Fruit fly (Drosophila melanogaster) whole organism, wandering third instar larva: ENCODE results near the gene CG14115.

Source experiments
- Dfd ChIP-seq: fragments of >200 bp; optimal IDR thresholded peaks from 2 replicates; lab custom pipeline; 2017; ENCODE audit warnings: missing biosample characterization, missing genetic modification characterization
- Mio ChIP-seq: sonication (Bioruptor generic); optimal IDR thresholded peaks from 2 replicates; lab custom pipeline; 2016; ENCODE audit warnings: missing biosample characterization, missing genetic modification characterization
- Myc ChIP-seq: fragments of >200 bp; optimal IDR thresholded peaks from 2 replicates; lab custom pipeline; 2017
- OdsH ChIP-seq: fragments of 200-800 bp; sonication (Bioruptor generic); optimal IDR thresholded peaks from 2 replicates; lab custom pipeline; 2016; ENCODE audit warnings: missing biosample characterization, mild to moderate bottlenecking, missing genetic modification characterization
- Sp1 ChIP-seq: fragments of 200-800 bp; sonication (Bioruptor generic); optimal IDR thresholded peaks from 3 replicates; lab custom pipeline; 2019; ENCODE audit warnings: missing biosample characterization, mild to moderate bottlenecking, missing genetic modification characterization, moderate library complexity
- pan ChIP-seq: fragments of >200 bp; optimal IDR thresholded peaks from 2 replicates; lab custom pipeline; 2017
- psq ChIP-seq: fragments of 200-800 bp; sonication (Bioruptor generic); optimal IDR thresholded peaks from 3 replicates; lab custom pipeline; 2017; ENCODE audit warnings: missing biosample characterization, mild to moderate bottlenecking, missing genetic modification characterization, moderate library complexity
- sv ChIP-seq: fragments of 200-800 bp; sonication (Bioruptor generic); optimal IDR thresholded peaks from 3 replicates; lab custom pipeline; 2016; ENCODE audit warnings: missing biosample characterization, missing genetic modification characterization

DNA sequence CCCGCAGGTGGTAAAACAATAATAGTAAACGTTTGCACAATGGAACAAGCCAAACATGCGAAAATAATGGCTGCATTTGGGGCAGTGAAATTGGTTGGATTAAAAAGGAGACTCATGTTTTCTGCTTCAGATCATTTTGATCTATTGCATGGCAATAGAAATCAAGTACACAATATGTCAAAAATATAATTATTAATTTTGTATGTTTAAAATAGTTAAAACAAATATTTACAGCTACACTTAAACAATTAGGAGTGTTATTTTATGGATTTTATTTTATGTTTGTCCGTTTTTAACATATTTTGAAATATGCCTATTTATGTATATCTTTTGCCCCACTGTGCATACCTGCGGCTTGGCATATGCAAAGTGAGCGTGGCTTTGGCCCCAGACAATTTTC is 5.0 kb upstream of the CG14115 start:
- TF ChIP-seq Sp1 (GFP tag; lab: Kevin White, UChicago), result no peak
- TF ChIP-seq Dfd (GFP tag; lab: Kevin White, UChicago), result no peak
- TF ChIP-seq sv, result no peak
- TF ChIP-seq psq (GFP tag; lab: Kevin White, UChicago), result no peak
- no peak for TF ChIP-seq pan
- no peak for TF ChIP-seq Mio (GFP tag; lab: Kevin White, UChicago)
- no peak for TF ChIP-seq OdsH (GFP tag; lab: Kevin White, UChicago)
- TF ChIP-seq Myc (lab: Kevin White, UChicago), result no peak
